Worm (Caenorhabditis elegans): Measurements from ENCODE around the gene ZK1055.7.
"Not testable (repeated sequence)": the region's sequence is repeated elsewhere in the genome, so short reads cannot be mapped to it uniquely, and the experiment has no call there.

The ZK1055.7 gene

ce11 chrV:6593700-6594244 lies 11.4 kb downstream of the ZK1055.7 start, which contains the start of gene hcp-1:
TSS of gene hcp-1 (plus strand) at chrV:6594194.
- TF ChIP-seq rnt-1 (tag; optimal IDR thresholded peaks at IDR 0.05) (no peak), ets-4 (tag; optimal IDR thresholded peaks at IDR 0.05) (no peak), elt-2 (tag; optimal IDR thresholded peaks at IDR 0.05) (no peak), fax-1 (tag; optimal IDR thresholded peaks at IDR 0.05) (no peak), ahr-1 (tag; optimal IDR thresholded peaks at IDR 0.05) (no peak), sox-2 (GFP tag; IDR thresholded peaks at IDR 0.05) (no peak), pax-1 (tag; optimal IDR thresholded peaks at IDR 0.05) (no peak), nfya-1 (tag; optimal IDR thresholded peaks at IDR 0.05) (no peak), C08G9.2 (tag; optimal IDR thresholded peaks at IDR 0.05) (no peak), elt-4 (tag; optimal IDR thresholded peaks at IDR 0.05) (no peak), eyg-1 (tag; optimal IDR thresholded peaks at IDR 0.05) (no peak), ceh-18 (tag; optimal IDR thresholded peaks at IDR 0.05) (no peak), nhr-232 (tag; optimal IDR thresholded peaks at IDR 0.05) (no peak), fkh-10 (GFP tag; optimal IDR thresholded peaks at IDR 0.05) (no peak), unc-86 (tag; optimal IDR thresholded peaks at IDR 0.05) (no peak), che-1 (tag; optimal IDR thresholded peaks at IDR 0.05) (no peak), F13H6.1 (tag; optimal IDR thresholded peaks at IDR 0.05) (no peak), hlh-30 (tag; optimal IDR thresholded peaks at IDR 0.05; ENCODE audit: insufficient read depth) (no peak), ref-2 (tag; optimal IDR thresholded peaks at IDR 0.05) (no peak)

- TF ChIP-seq syd-9 (tag; optimal IDR thresholded peaks at IDR 0.05): no peak
- TF ChIP-seq zip-5 (tag; optimal IDR thresholded peaks at IDR 0.05): no peak
- TF ChIP-seq pqm-1 (tag; optimal IDR thresholded peaks at IDR 0.05): no peak
- TF ChIP-seq hlh-13 (GFP tag; optimal IDR thresholded peaks at IDR 0.05): no peak
- no peak for TF ChIP-seq lin-11 (tag; optimal IDR thresholded peaks at IDR 0.05)
- no peak for TF ChIP-seq C08G9.2 (tag; optimal IDR thresholded peaks at IDR 0.05)
- TF ChIP-seq K09A11.1 (tag; optimal IDR thresholded peaks at IDR 0.05; ENCODE audit: insufficient read depth): no peak
These were observed 14.9 kb downstream of the ZK1055.7 start, which contains the start of gene ZK1055.2 for ce11 chrV:6590283-6590682. TSS of gene ZK1055.2 (plus strand) at chrV:6590583.

ce11 chrV:6581762-6582161 lies 23.4 kb downstream of the ZK1055.7 start, which contains the start of gene ZK1055.4:
TSS of gene ZK1055.4 (plus strand) at chrV:6582062.
- TF ChIP-seq gmeb-2 (tag; optimal IDR thresholded peaks at IDR 0.05); pag-3 (tag; optimal IDR thresholded peaks at IDR 0.05; ENCODE audit: borderline replicate concordance); ceh-45 (GFP tag; IDR thresholded peaks at IDR 0.05): not testable (repeated sequence)

- TF ChIP-seq sox-2 (GFP tag; IDR thresholded peaks at IDR 0.05): no peak
These were observed 25.2 kb downstream of the ZK1055.7 start, which contains the start of gene EGAP9.3 for ce11 chrV:6579992-6580391. TSS of gene EGAP9.3 (minus strand) at chrV:6580122.

ce11 chrV:6576567-6576966 lies 28.6 kb downstream of the ZK1055.7 start, which contains the start of gene EGAP9.4:
TSS of gene EGAP9.4 (plus strand) at chrV:6576867.
- TF ChIP-seq sdc-2 (tag; optimal IDR thresholded peaks at IDR 0.05) (no peak), ttx-3 (tag; optimal IDR thresholded peaks at IDR 0.05) (no peak), unc-55 (GFP tag; optimal IDR thresholded peaks at IDR 0.05) (no peak), fkh-10 (GFP tag; optimal IDR thresholded peaks at IDR 0.05) (no peak), hlh-13 (GFP tag; optimal IDR thresholded peaks at IDR 0.05) (no peak), gmeb-2 (tag; optimal IDR thresholded peaks at IDR 0.05) (no peak), fkh-6 (tag; optimal IDR thresholded peaks at IDR 0.05) (no peak), ceh-48 (tag; optimal IDR thresholded peaks at IDR 0.05) (no peak), tbx-7 (tag; optimal IDR thresholded peaks at IDR 0.05) (no peak), hlh-6 (tag; optimal IDR thresholded peaks at IDR 0.05) (no peak), fax-1 (tag; optimal IDR thresholded peaks at IDR 0.05) (no peak), sox-2 (GFP tag; IDR thresholded peaks at IDR 0.05) (no peak), pha-2 (tag; optimal IDR thresholded peaks at IDR 0.05) (no peak), Y22D7AL.16 (tag; optimal IDR thresholded peaks at IDR 0.05) (no peak), pax-1 (tag; optimal IDR thresholded peaks at IDR 0.05) (no peak), ceh-31 (tag; optimal IDR thresholded peaks at IDR 0.05) (no peak), pat-9 (tag; optimal IDR thresholded peaks at IDR 0.05) (no peak), odd-2 (tag; optimal IDR thresholded peaks at IDR 0.05) (no peak), ceh-24 (tag; optimal IDR thresholded peaks at IDR 0.05) (no peak)
